Worm (Caenorhabditis elegans) whole organism, young adult: ENCODE results near the gene elmd-1.

Experiments
- B0261.1 ChIP-seq: sonication (generic microtip); optimal IDR thresholded peaks from 2 replicates; lab custom pipeline; 2016; ENCODE audit warnings: mild to moderate bottlenecking, missing genetic modification characterization, moderate library complexity, missing compliant biosample characterization
- C17E4.6 ChIP-seq: fragments of 200-800 bp; sonication (Bioruptor generic); IDR thresholded peaks from 2 replicates; pipeline ENCODE4 v1.3.6; 2022; ENCODE audit warnings: missing genetic modification reagents, missing genetic modification characterization, missing compliant biosample characterization
- F10E7.11 ChIP-seq: sonication (generic microtip); optimal IDR thresholded peaks from 2 replicates; lab custom pipeline; 2017; ENCODE audit warnings: mild to moderate bottlenecking, missing genetic modification characterization, moderate library complexity, missing compliant biosample characterization
- F55B11.4 ChIP-seq: sonication (generic microtip); optimal IDR thresholded peaks from 2 replicates; lab custom pipeline; 2016; ENCODE audit warnings: missing compliant biosample characterization, missing genetic modification characterization, borderline replicate concordance; ENCODE audit not compliant: insufficient read depth
- K12H6.12 ChIP-seq: fragments of 200-800 bp; sonication (Bioruptor generic); optimal IDR thresholded peaks from 2 replicates; lab custom pipeline; 2018; ENCODE audit warnings: mild to moderate bottlenecking, missing genetic modification characterization, missing compliant biosample characterization
- T07F8.4 ChIP-seq: sonication (generic microtip); optimal IDR thresholded peaks from 2 replicates; lab custom pipeline; 2016; ENCODE audit warnings: mild to moderate bottlenecking, missing genetic modification characterization, moderate library complexity, missing compliant biosample characterization
- Y53G8AR.9 ChIP-seq: fragments of 200-800 bp; sonication (Bioruptor generic); conservative IDR thresholded peaks from 2 replicates; pipeline ENCODE4 v1.3.6; 2022; ENCODE audit warnings: missing genetic modification reagents, missing genetic modification characterization, missing compliant biosample characterization
- akir-1 ChIP-seq: fragments of 200-800 bp; sonication (Bioruptor generic); optimal IDR thresholded peaks from 2 replicates; lab custom pipeline; 2018; ENCODE audit warnings: mild to moderate bottlenecking, missing genetic modification characterization, moderate library complexity, missing compliant biosample characterization
- ama-1 ChIP-seq, 3 experiments: fragments of 150-350 bp in 1 of 3; sonication (generic microtip) in 2 of 3; optimal IDR thresholded peaks; 2 replicates each; lab custom pipeline; 2014 to 2018; ENCODE audit warnings: missing biosample characterization in 2 of 3, missing genetic modification characterization in 2 of 3, missing genetic modification reagents in 2 of 3
- atf-7 ChIP-seq: sonication (generic microtip); optimal IDR thresholded peaks from 2 replicates; lab custom pipeline; 2017; ENCODE audit warnings: mild to moderate bottlenecking, missing genetic modification characterization, missing compliant biosample characterization
- athp-1 ChIP-seq: sonication (generic microtip); optimal IDR thresholded peaks from 2 replicates; lab custom pipeline; 2017; ENCODE audit warnings: mild to moderate bottlenecking, missing genetic modification characterization, missing compliant biosample characterization
- attf-5 ChIP-seq: fragments of 200-800 bp; sonication (Bioruptor generic); optimal IDR thresholded peaks from 2 replicates; lab custom pipeline; 2018; ENCODE audit warnings: mild to moderate bottlenecking, missing genetic modification characterization, missing compliant biosample characterization
- attf-6 ChIP-seq: fragments of 200-800 bp; sonication (Bioruptor generic); IDR thresholded peaks from 2 replicates; pipeline ENCODE4 v1.3.6; 2022; ENCODE audit warnings: missing genetic modification reagents, missing genetic modification characterization, missing compliant biosample characterization
- bed-1 ChIP-seq: fragments of 200-800 bp; sonication (Bioruptor generic); IDR thresholded peaks from 2 replicates; pipeline ENCODE4 v1.3.6; 2022; ENCODE audit warnings: missing genetic modification reagents, missing genetic modification characterization, missing compliant biosample characterization
- cebp-1 ChIP-seq, 2 experiments: fragments of 200-800 bp in 1 of 2; sonication (Bioruptor generic) in 1 of 2; sonication (generic microtip) in 1 of 2; IDR thresholded peaks in 1 of 2; optimal IDR thresholded peaks in 1 of 2; 2 replicates each; pipeline versions ENCODE4 v1.3.6 to Lab custom; 2017 to 2022; ENCODE audit warnings: missing compliant biosample characterization in 2 of 2, missing genetic modification characterization in 2 of 2, mild to moderate bottlenecking in 1 of 2, missing genetic modification reagents in 1 of 2, moderate library complexity in 1 of 2
- ceh-100 ChIP-seq: fragments of 200-800 bp; sonication (Bioruptor generic); IDR thresholded peaks from 2 replicates; pipeline ENCODE4 v1.3.6; 2022; ENCODE audit warnings: missing genetic modification reagents, missing genetic modification characterization, missing compliant biosample characterization
- ceh-79 ChIP-seq: sonication (generic microtip); optimal IDR thresholded peaks from 2 replicates; lab custom pipeline; 2017; ENCODE audit warnings: mild to moderate bottlenecking, missing genetic modification characterization, missing compliant biosample characterization
- chd-7 ChIP-seq: sonication (generic microtip); optimal IDR thresholded peaks from 2 replicates; lab custom pipeline; 2016; ENCODE audit warnings: mild to moderate bottlenecking, missing genetic modification characterization, moderate library complexity, missing compliant biosample characterization
- egl-18 ChIP-seq: fragments of 200-800 bp; sonication (Bioruptor generic); IDR thresholded peaks from 2 replicates; pipeline ENCODE4 v1.3.6; 2022; ENCODE audit warnings: missing genetic modification reagents, missing genetic modification characterization, missing compliant biosample characterization
- him-1 ChIP-seq: sonication (generic microtip); optimal IDR thresholded peaks from 2 replicates; lab custom pipeline; 2016; ENCODE audit warnings: missing genotype, missing genetic modification reagents, missing genetic modification characterization, missing compliant biosample characterization
- lin-26 ChIP-seq: fragments of 200-800 bp; sonication (Bioruptor generic); IDR thresholded peaks from 2 replicates; pipeline ENCODE4 v1.3.6; 2022; ENCODE audit warnings: missing genetic modification reagents, missing genetic modification characterization, missing compliant biosample characterization
- lin-40 ChIP-seq: sonication (generic microtip); optimal IDR thresholded peaks from 2 replicates; lab custom pipeline; 2016; ENCODE audit warnings: missing genetic modification characterization, mild to moderate bottlenecking, missing compliant biosample characterization, missing genotype, missing genetic modification reagents
- madf-3 ChIP-seq: fragments of 200-800 bp; sonication (Bioruptor generic); IDR thresholded peaks from 2 replicates; pipeline ENCODE4 v1.3.6; 2022; ENCODE audit warnings: missing genetic modification reagents, missing genetic modification characterization, missing compliant biosample characterization
- mcd-1 ChIP-seq: fragments of 200-800 bp; sonication (Bioruptor generic); IDR thresholded peaks from 2 replicates; pipeline ENCODE4 v1.3.6; 2022; ENCODE audit warnings: missing genetic modification reagents, missing genetic modification characterization, missing compliant biosample characterization
- mes-4 ChIP-seq: sonication (generic microtip); optimal IDR thresholded peaks from 2 replicates; lab custom pipeline; 2016; ENCODE audit warnings: missing genotype, missing genetic modification characterization, missing compliant biosample characterization
- nfya-2 ChIP-seq: fragments of 200-800 bp; sonication (Bioruptor generic); IDR thresholded peaks from 2 replicates; pipeline ENCODE4 v1.3.6; 2022; ENCODE audit warnings: missing genetic modification reagents, missing genetic modification characterization, missing compliant biosample characterization
- nhr-179 ChIP-seq: sonication (generic microtip); optimal IDR thresholded peaks from 2 replicates; lab custom pipeline; 2016; ENCODE audit warnings: mild to moderate bottlenecking, missing genetic modification characterization, missing compliant biosample characterization
- nhr-80 ChIP-seq: sonication (generic microtip); optimal IDR thresholded peaks from 2 replicates; lab custom pipeline; 2016; ENCODE audit warnings: missing genetic modification characterization, missing compliant biosample characterization
- pha-4 ChIP-seq: fragments of 150-350 bp; sonication (generic microtip); optimal IDR thresholded peaks from 2 replicates; lab custom pipeline; 2014; ENCODE audit warnings: missing biosample characterization, missing genetic modification reagents, missing genetic modification characterization
- rcor-1 ChIP-seq: fragments of 200-800 bp; sonication (Bioruptor generic); IDR thresholded peaks from 2 replicates; pipeline ENCODE4 v1.3.6; 2022; ENCODE audit warnings: missing genetic modification reagents, missing genetic modification characterization, missing compliant biosample characterization
- rec-8 ChIP-seq, 2 experiments: sonication (generic microtip); optimal IDR thresholded peaks; 2 replicates each; lab custom pipeline; 2016; ENCODE audit warnings: mild to moderate bottlenecking in 2 of 2, missing genetic modification characterization in 2 of 2, missing genetic modification reagents in 2 of 2, missing genotype in 2 of 2, missing biosample characterization in 1 of 2, missing compliant biosample characterization in 1 of 2, moderate library complexity in 1 of 2
- snpc-1.3 ChIP-seq: sonication (generic microtip); optimal IDR thresholded peaks from 2 replicates; lab custom pipeline; 2017; ENCODE audit warnings: missing genetic modification characterization, mild to moderate bottlenecking, missing compliant biosample characterization, antibody characterized with exemption, moderate library complexity, missing genotype, missing genetic modification reagents; ENCODE audit not compliant: insufficient read depth
- snpc-4 ChIP-seq, 5 experiments: fragments of 150-350 bp in 1 of 5; sonication (generic microtip) in 4 of 5; optimal IDR thresholded peaks; 2 replicates each; lab custom pipeline; 2014 to 2018; ENCODE audit warnings: missing genetic modification characterization in 5 of 5, missing biosample characterization in 3 of 5, antibody characterized with exemption in 2 of 5, mild to moderate bottlenecking in 2 of 5, missing compliant biosample characterization in 2 of 5, missing genotype in 2 of 5, moderate library complexity in 2 of 5, missing genetic modification reagents in 1 of 5
- somi-1 ChIP-seq: fragments of 200-800 bp; sonication (Bioruptor generic); optimal IDR thresholded peaks from 2 replicates; lab custom pipeline; 2018; ENCODE audit warnings: mild to moderate bottlenecking, missing genetic modification characterization, missing compliant biosample characterization
- tbx-9 ChIP-seq: sonication (generic microtip); optimal IDR thresholded peaks from 2 replicates; lab custom pipeline; 2016; ENCODE audit warnings: borderline replicate concordance, missing genetic modification characterization, inconsistent platforms, missing compliant biosample characterization
- tlf-1 ChIP-seq: fragments of 200-800 bp; sonication (Bioruptor generic); optimal IDR thresholded peaks from 2 replicates; lab custom pipeline; 2018; ENCODE audit warnings: mild to moderate bottlenecking, missing genetic modification characterization, missing compliant biosample characterization
- unc-62 ChIP-seq: fragments of 150-350 bp; optimal IDR thresholded peaks from 2 replicates; lab custom pipeline; 2014; ENCODE audit warnings: missing biosample characterization, missing genetic modification reagents, missing genetic modification characterization
- ztf-26 ChIP-seq: sonication (generic microtip); optimal IDR thresholded peaks from 2 replicates; lab custom pipeline; 2017; ENCODE audit warnings: missing genetic modification characterization, missing compliant biosample characterization
- ztf-3 ChIP-seq: fragments of 200-800 bp; sonication (Bioruptor generic); optimal IDR thresholded peaks from 2 replicates; lab custom pipeline; 2018; ENCODE audit warnings: mild to moderate bottlenecking, missing genetic modification characterization, missing compliant biosample characterization

elmd-1 gene

DNA sequence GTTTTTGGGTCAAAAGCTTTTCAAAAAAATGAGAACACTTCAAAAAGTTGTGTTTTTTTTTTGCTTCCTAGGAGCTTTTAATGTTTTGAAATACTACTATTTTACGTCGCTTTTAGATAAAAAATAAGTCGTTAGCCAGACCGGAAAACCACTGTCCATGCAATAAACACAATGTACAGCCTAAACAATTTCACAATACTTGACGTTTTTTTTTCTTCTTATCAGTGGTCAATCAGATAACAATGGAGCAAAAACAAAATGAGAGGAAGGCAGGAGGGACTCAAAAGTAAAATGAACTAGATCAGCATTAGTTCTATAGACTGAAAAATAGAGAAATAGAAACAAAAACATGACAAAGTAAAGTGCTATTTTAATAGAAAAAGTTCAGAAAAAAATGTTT is 18.9 kb upstream of the elmd-1 start:
- TF ChIP-seq tlf-1 (GFP tag; lab: Kevin White, UChicago): no peak
- no peak for TF ChIP-seq ama-1 (optimal IDR thresholded peaks at IDR 0.05; lab: Kevin White, UChicago)
- TF ChIP-seq ama-1 (GFP tag; optimal IDR thresholded peaks at IDR 0.05; lab: Kevin White, UChicago): no peak
- no peak for TF ChIP-seq T07F8.4
- no peak for TF ChIP-seq akir-1
- TF ChIP-seq cebp-1 (GFP tag; IDR thresholded peaks at IDR 0.05; lab: Robert Waterston, UW): no peak; the same call in 1 of the 2 replicates
- peak; percentile 58 for TF ChIP-seq cebp-1 (tag; optimal IDR thresholded peaks at IDR 0.05; lab: Kevin White, UChicago)
- no peak for TF ChIP-seq lin-40
- TF ChIP-seq, all 124 proteins: peak for 1

DNA sequence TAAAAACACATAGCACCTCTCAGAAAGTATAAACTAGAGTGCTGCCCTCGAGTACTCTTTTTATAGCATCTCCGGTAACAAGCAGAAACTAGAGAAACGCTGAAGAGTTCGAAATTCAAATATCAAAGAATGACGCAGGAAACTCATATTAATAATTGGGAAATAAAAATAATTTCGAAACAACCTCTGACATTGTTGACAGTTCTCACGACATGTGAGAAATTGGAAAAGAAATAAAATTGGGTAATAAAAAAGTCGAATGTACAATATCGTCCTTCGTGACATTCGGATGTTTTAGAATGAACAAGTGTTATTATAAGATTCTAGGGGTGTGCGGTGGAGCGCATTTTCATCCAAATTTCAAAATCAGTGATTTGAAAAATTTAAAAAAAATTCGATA is 17.4 kb upstream of the elmd-1 start:
- TF ChIP-seq rec-8 (tag; optimal IDR thresholded peaks at IDR 0.05; lab: Kevin White, UChicago) (no peak), snpc-4 (GFP tag; optimal IDR thresholded peaks at IDR 0.05; lab: Kevin White, UChicago) (no peak), snpc-4 (tag; optimal IDR thresholded peaks at IDR 0.05; lab: Kevin White, UChicago) (no peak), nhr-80 (tag; lab: Kevin White, UChicago) (peak; percentile 23), nhr-179 (no peak), unc-62 (GFP tag; lab: Kevin White, UChicago) (peak; percentile 55), him-1 (tag; lab: Kevin White, UChicago) (no peak), B0261.1 (tag; lab: Kevin White, UChicago) (no peak), rcor-1 (GFP tag; lab: Robert Waterston, UW) (no peak), athp-1 (tag; lab: Kevin White, UChicago) (no peak), cebp-1 (GFP tag; IDR thresholded peaks at IDR 0.05; lab: Robert Waterston, UW) (no peak), cebp-1 (tag; optimal IDR thresholded peaks at IDR 0.05; lab: Kevin White, UChicago) (peak; percentile 20), lin-40 (no peak), somi-1 (GFP tag; lab: Kevin White, UChicago) (no peak)

DNA sequence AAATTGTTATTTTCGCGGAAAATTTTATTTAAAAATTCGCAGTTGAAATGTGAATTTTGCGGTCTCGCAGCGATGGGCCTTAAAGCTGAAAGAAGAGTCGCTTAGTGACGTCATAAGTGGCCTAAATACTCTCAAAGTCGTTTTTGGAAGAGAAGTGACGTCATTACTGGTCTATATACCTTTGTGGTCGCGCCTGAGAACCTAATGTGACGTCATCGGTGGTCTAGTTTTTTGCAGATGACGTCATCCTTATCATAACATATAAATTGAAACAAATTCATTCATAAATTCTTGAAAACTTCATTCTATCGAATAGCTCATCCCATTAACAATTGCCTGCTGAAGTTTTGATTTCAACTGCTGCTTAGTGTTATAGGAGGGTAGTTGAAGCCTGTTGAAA is 12.6 kb upstream of the elmd-1 start:
- TF ChIP-seq ceh-100 (GFP tag; lab: Robert Waterston, UW) (no peak), atf-7 (tag; lab: Kevin White, UChicago) (peak; percentile 70)

DNA sequence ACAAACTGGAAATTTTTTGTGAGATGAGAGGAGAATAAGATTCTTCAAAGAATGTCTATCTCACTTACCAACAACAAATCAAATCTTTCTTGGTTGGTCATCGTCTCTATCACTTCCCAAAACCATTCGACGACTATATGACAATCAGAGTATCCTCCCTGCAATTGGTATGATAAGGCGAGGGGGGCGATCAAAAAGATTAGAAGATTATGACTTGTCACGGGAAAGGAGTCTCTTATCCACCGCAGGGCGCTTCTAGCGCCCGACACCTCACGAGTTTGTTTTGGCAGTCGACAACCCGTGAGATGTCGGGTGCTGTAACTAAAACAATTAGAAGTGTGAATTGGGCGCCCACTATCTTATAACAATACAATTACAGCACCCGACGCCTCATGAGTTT is 12.0 kb upstream of the elmd-1 start:
- peak; percentile 54 for TF ChIP-seq ztf-26
- no peak for TF ChIP-seq tbx-9 (tag; lab: Kevin White, UChicago)
- TF ChIP-seq snpc-4 (GFP tag; optimal IDR thresholded peaks at IDR 0.05; lab: Kevin White, UChicago): peak; percentile 37
- peak; percentile 87 to 96 (median 92) for TF ChIP-seq snpc-4 (tag; optimal IDR thresholded peaks at IDR 0.05; lab: Kevin White, UChicago)
- TF ChIP-seq madf-3: 0 out of 2 replicates have a peak, but pooled peaks have one; percentile 46
- no peak for TF ChIP-seq ceh-79
- TF ChIP-seq lin-26: peak; percentile 60; the same call in 1 of the 2 replicates
- TF ChIP-seq chd-7 (tag; lab: Kevin White, UChicago): no peak

DNA sequence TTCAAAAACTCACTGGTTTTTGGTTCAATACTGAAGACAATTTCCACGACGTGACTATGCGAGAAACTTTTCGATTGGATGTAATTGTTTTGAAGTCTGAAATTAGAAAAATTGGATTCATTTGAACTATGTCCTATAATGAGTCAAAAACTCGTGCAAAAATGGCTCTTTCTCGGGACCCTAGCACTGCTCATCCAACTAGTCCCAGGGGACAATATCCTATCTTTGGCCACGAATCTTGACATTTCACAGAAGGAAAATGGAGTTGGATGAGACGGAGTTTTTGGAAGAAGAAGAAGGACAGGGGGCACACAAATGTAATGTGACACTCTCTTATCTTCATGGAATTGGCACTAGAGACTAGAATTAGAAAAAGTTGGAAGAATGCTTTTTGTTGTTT is 7.9 kb upstream of the elmd-1 start:
- no peak for TF ChIP-seq rcor-1 (GFP tag; lab: Robert Waterston, UW)
- TF ChIP-seq bed-1 (GFP tag; lab: Robert Waterston, UW): 0 out of 2 replicates have a peak, but pooled peaks have one; percentile 44
- no peak for TF ChIP-seq egl-18
- TF ChIP-seq pha-4 (tag; lab: Kevin White, UChicago): no peak
- TF ChIP-seq, all 124 proteins: peak for 1

DNA sequence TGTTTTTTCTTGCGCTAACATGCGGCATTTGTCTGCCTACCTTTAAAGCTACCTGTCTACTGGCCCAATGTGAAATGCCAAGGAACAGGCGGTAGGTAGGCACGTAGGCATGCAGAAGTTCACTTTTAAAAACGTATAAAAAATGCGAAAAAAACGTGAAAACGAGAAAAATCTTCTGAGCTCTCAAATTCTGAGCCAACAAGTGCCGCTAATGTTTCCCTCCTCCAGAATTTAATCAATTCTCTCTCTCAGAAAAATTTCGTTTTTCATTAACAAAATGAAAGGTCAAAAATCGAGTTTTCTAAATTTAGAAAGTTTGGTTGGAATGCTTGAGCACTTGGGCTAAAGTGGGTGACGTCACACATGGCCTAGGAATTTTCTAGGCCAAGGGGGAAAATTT is 7.3 kb upstream of the elmd-1 start:
- TF ChIP-seq C17E4.6 (GFP tag; lab: Robert Waterston, UW) (no peak), nhr-179 (no peak), K12H6.12 (tag; lab: Kevin White, UChicago) (no peak), F55B11.4 (tag; lab: Kevin White, UChicago) (no peak), attf-5 (GFP tag; lab: Kevin White, UChicago) (no peak), nfya-2 (GFP tag; lab: Robert Waterston, UW) (no peak), ztf-3 (GFP tag; lab: Kevin White, UChicago) (no peak), mes-4 (tag; lab: Kevin White, UChicago) (no peak), Y53G8AR.9 (no peak), attf-6 (GFP tag; lab: Robert Waterston, UW) (no peak), mcd-1 (no peak), snpc-1.3 (tag; lab: Kevin White, UChicago) (no peak), F10E7.11 (tag; lab: Kevin White, UChicago) (no peak)
